Fruit fly (Drosophila melanogaster) whole organism, pupa: Measurements from ENCODE around the gene CG3149.

Source experiments
- CG10348 ChIP-seq: fragments of 200-800 bp; sonication (Bioruptor generic); IDR thresholded peaks from 2 replicates; pipeline ENCODE4 v1.3.6; 2022; ENCODE audit warnings: missing biosample characterization, missing genetic modification characterization
- CG12605 ChIP-seq: fragments of 200-800 bp; sonication (Bioruptor generic); IDR thresholded peaks from 2 replicates; pipeline ENCODE4 v1.3.6; 2022; ENCODE audit warnings: missing biosample characterization, missing genetic modification characterization
- CG13204 ChIP-seq: fragments of 200-800 bp; sonication (Bioruptor generic); optimal IDR thresholded peaks from 2 replicates; lab custom pipeline; 2018; ENCODE audit warnings: missing biosample characterization, mild to moderate bottlenecking, missing genetic modification characterization, moderate library complexity
- CG14655 ChIP-seq: fragments of 200-800 bp; sonication (Bioruptor generic); optimal IDR thresholded peaks from 3 replicates; lab custom pipeline; 2017; ENCODE audit warnings: mild to moderate bottlenecking, missing biosample characterization, missing genetic modification reagents, missing genetic modification characterization
- CG15710 ChIP-seq: fragments of 200-800 bp; sonication (Bioruptor generic); optimal IDR thresholded peaks from 2 replicates; lab custom pipeline; 2018; ENCODE audit warnings: missing biosample characterization, mild to moderate bottlenecking, missing genetic modification characterization, moderate library complexity
- CG17806 ChIP-seq: fragments of 200-800 bp; sonication (Bioruptor generic); optimal IDR thresholded peaks from 2 replicates; lab custom pipeline; 2018; ENCODE audit warnings: missing biosample characterization, mild to moderate bottlenecking, missing genetic modification characterization, moderate library complexity
- CG32121 ChIP-seq: fragments of 200-800 bp; sonication (Bioruptor generic); IDR thresholded peaks from 2 replicates; pipeline ENCODE4 v1.3.6; 2022; ENCODE audit warnings: missing biosample characterization, missing genetic modification characterization
- CG34367 ChIP-seq: fragments of 200-800 bp; sonication (Bioruptor generic); optimal IDR thresholded peaks from 2 replicates; lab custom pipeline; 2018; ENCODE audit warnings: missing biosample characterization, mild to moderate bottlenecking, missing genetic modification characterization
- CG4496 ChIP-seq: fragments of 200-800 bp; sonication (Bioruptor generic); IDR thresholded peaks from 3 replicates; pipeline ENCODE4 v1.3.6; 2022; ENCODE audit warnings: missing biosample characterization, missing genetic modification characterization
- CG8159 ChIP-seq: fragments of 200-800 bp; sonication (Bioruptor generic); optimal IDR thresholded peaks from 3 replicates; lab custom pipeline; 2018; ENCODE audit warnings: missing biosample characterization, mild to moderate bottlenecking, missing genetic modification characterization, moderate library complexity
- CG8301 ChIP-seq: fragments of 200-800 bp; sonication (Bioruptor generic); optimal IDR thresholded peaks from 2 replicates; lab custom pipeline; 2018; ENCODE audit warnings: missing biosample characterization, mild to moderate bottlenecking, missing genetic modification characterization
- CG9948 ChIP-seq: fragments of 200-800 bp; sonication (Bioruptor generic); optimal IDR thresholded peaks from 2 replicates; lab custom pipeline; 2018; ENCODE audit warnings: missing biosample characterization, mild to moderate bottlenecking, missing genetic modification characterization, moderate library complexity
- D1 ChIP-seq: fragments of 200-800 bp; sonication (Bioruptor generic); optimal IDR thresholded peaks from 2 replicates; lab custom pipeline; 2018; ENCODE audit warnings: missing biosample characterization, mild to moderate bottlenecking, missing genetic modification characterization, moderate library complexity
- EcR ChIP-seq: fragments of 200-800 bp; sonication (Bioruptor generic); optimal IDR thresholded peaks from 3 replicates; lab custom pipeline; 2019; ENCODE audit warnings: missing biosample characterization, missing genetic modification characterization, mild to moderate bottlenecking, moderate library complexity, missing genetic modification reagents
- Ets98B ChIP-seq: fragments of 200-800 bp; sonication (Bioruptor generic); IDR thresholded peaks from 2 replicates; pipeline ENCODE4 v1.3.6; 2022; ENCODE audit warnings: missing biosample characterization, missing genetic modification characterization
- Pif1A ChIP-seq: fragments of 200-800 bp; sonication (Bioruptor generic); optimal IDR thresholded peaks from 3 replicates; lab custom pipeline; 2016; ENCODE audit warnings: missing biosample characterization, missing genetic modification characterization
- Pif1B ChIP-seq: fragments of 200-800 bp; sonication (Bioruptor generic); optimal IDR thresholded peaks from 3 replicates; lab custom pipeline; 2016; ENCODE audit warnings: missing biosample characterization, missing genetic modification characterization
- Snoo ChIP-seq: fragments of 200-800 bp; sonication (Bioruptor generic); optimal IDR thresholded peaks from 3 replicates; lab custom pipeline; 2017; ENCODE audit warnings: missing biosample characterization, mild to moderate bottlenecking, missing genetic modification characterization, inconsistent platforms
- fd96Ca ChIP-seq: fragments of 200-800 bp; sonication (Bioruptor generic); IDR thresholded peaks from 3 replicates; pipeline ENCODE4 v1.3.6; 2022; ENCODE audit warnings: missing biosample characterization, missing genetic modification characterization
- gl ChIP-seq: fragments of 200-800 bp; sonication (Bioruptor generic); optimal IDR thresholded peaks from 2 replicates; lab custom pipeline; 2018; ENCODE audit warnings: missing biosample characterization, mild to moderate bottlenecking, missing genetic modification characterization
- rn ChIP-seq: fragments of 200-800 bp; sonication (Bioruptor generic); IDR thresholded peaks from 2 replicates; pipeline ENCODE4 v1.3.6; 2022; ENCODE audit warnings: missing biosample characterization, missing genetic modification characterization

Gene CG3149

DNA sequence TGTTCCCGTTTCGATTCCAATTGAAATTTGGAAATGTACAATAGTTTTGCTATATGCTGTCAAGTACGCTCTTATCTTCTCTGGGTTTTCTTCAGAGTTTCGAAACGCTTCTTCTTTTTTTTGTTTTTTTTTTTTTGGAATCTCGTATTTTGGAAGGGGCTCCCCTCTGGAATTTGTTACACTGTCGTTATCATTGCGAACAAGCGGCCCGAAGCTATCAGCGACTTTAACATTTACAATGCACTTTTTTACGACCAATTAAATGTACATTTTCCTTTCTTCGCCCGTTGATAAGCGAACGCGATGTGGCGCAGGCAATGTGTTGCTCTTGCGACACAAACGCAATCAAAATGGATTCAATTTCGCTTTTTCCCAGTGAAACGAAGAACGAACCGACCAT, 18.1 kb downstream of the CG3149 start:
- TF ChIP-seq CG14655 (GFP tag; lab: Kevin White, UChicago) (no peak), EcR (GFP tag; lab: Kevin White, UChicago) (no peak), CG32121 (GFP tag; lab: Robert Waterston, UW) (no peak), CG15710 (no peak), CG8301 (no peak), CG34367 (no peak), rn (GFP tag; lab: Robert Waterston, UW) (no peak), Snoo (no peak), CG13204 (no peak), D1 (no peak), CG12605 (GFP tag; lab: Robert Waterston, UW) (no peak), CG8159 (tag; lab: Kevin White, UChicago) (no peak), gl (tag; lab: Kevin White, UChicago) (no peak), Ets98B (GFP tag; lab: Robert Waterston, UW) (no peak), CG10348 (GFP tag; lab: Robert Waterston, UW) (no peak), CG17806 (tag; lab: Kevin White, UChicago) (no peak), Pif1A (no peak), CG9948 (tag; lab: Kevin White, UChicago) (no peak), fd96Ca (no peak), CG4496 (no peak)

dm6 chrX:5672243-5673051, 22.6 kb downstream of the CG3149 start, which contains the start of gene RpL35:
TSS of gene RpL35 (plus strand) at chrX:5672401.
- TF ChIP-seq CG8301 (peak; percentile 8), CG15710 (no peak), CG10348 (GFP tag; lab: Robert Waterston, UW) (no peak), Pif1A (no peak), CG34367 (peak; percentile 7), CG17806 (tag; lab: Kevin White, UChicago) (no peak), CG8159 (tag; lab: Kevin White, UChicago) (peak; percentile 24), Snoo (peak; percentile 31), CG9948 (tag; lab: Kevin White, UChicago) (no peak), gl (tag; lab: Kevin White, UChicago) (peak; percentile 31), CG4496 (peak; percentile 51; the same call in 2 of the 3 replicates)

DNA sequence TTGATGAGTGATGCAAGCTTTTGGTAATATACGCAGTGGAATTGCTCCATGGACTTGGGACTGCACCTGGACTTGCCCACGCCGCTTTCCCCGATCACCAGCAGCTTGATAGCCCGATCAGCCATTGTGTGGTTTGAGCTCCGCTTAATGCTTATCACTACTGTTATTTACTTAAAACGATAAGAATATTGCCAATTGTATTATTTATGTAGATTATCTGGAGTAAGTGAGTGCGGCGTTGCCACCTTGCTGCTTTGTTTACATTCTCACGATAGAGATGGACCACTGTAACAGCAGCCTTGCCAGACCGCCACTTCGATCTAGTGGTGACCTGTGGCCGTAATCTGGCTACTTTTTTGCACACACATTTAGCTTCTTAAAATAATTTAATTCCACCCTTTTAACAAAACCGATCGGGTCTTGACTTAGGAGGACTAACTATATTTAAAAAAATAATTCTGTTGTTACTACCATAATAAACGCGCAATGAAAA, 23.4 kb downstream of the CG3149 start, which contains the start of gene Rab18:
TSS of gene Rab18 (minus strand) at position 276 of the 493 bp plus-strand sequence.
- TF ChIP-seq CG14655 (GFP tag; lab: Kevin White, UChicago) (no peak), CG4496 (peak; percentile 61; the same call in 2 of the 3 replicates), gl (tag; lab: Kevin White, UChicago) (peak; percentile 53), fd96Ca (peak; percentile 18; the same call in 1 of the 3 replicates), CG34367 (no peak), CG8159 (tag; lab: Kevin White, UChicago) (no peak), CG32121 (GFP tag; lab: Robert Waterston, UW) (no peak)

DNA sequence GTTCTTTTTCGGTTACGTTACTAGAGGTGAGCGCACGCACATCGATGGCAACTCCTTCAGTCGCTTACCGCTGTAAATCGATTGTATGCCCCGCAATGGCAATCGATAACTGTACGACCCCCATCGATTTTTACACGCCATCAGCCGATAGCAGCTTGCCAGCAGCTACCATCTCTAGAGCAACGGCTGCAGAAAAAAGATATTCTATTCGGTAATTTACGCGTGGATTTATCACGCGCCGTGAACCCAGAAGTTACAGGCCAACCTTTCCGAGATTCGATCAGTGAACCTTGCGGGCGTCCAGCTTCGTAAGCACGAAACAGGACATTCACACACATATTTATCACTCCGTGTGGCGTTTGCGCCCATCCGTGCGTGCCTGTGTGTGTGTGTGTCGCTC, 29.1 kb downstream of the CG3149 start, which contains the start of the genes Sirt4 and CG4119:
TSS of gene Sirt4 (minus strand) at position 39 of the 400 bp plus-strand sequence.
TSS of gene CG4119 (plus strand) at position 151 of the 400 bp plus-strand sequence.
- TF ChIP-seq rn (GFP tag; lab: Robert Waterston, UW) (no peak), CG8301 (no peak), CG12605 (GFP tag; lab: Robert Waterston, UW) (no peak), CG4496 (0 out of 3 replicates have a peak, but pooled peaks have one; percentile 23), CG13204 (no peak), EcR (GFP tag; lab: Kevin White, UChicago) (peak; percentile 25), CG10348 (GFP tag; lab: Robert Waterston, UW) (no peak), CG9948 (tag; lab: Kevin White, UChicago) (no peak)
- TF ChIP-seq, all 21 proteins: peak for 2

DNA sequence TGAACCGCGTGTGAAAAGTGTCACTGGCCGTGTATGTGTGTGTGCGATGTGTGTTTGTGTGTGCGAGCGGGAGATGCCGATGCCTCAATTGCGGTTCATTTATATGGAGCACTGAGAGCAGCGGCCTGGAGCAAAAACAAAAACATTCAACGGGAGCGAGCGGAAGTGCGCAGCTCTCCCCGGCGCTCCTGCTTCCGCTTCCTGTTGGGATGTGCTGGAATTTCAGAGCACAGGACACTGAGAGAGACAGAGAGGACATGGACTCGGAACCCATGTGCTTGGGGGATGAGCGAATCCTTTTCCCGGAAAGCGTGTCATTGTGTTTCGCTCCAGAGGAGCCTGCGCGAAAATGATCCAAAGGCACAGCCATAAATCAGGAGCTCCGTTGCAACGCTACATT, 30.8 kb downstream of the CG3149 start:
- TF ChIP-seq CG13204 (peak; percentile 43), EcR (GFP tag; lab: Kevin White, UChicago) (peak; percentile 15), fd96Ca (no peak)

DNA sequence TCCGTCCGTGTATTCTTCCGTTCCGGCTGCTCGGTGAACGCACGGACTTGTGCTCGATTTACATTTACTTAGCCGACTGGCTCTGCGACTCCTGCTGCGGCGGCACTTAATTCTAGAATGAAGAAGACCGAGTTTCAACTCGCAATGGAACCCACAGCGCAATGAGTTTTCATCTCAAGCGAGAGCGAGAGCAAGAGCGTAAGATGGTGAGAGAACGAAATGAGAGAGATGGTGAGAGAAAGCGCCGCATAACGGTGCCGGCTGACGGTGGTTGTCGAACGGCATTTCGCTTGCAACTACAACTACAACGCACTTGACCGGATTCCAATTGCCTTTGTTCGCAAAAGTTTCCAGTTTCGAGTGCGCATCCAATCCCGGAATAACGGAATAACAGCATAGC, 32.2 kb downstream of the CG3149 start, which contains the start of gene OtopLc:
TSS of gene OtopLc (minus strand) at position 101 of the 400 bp plus-strand sequence.
- TF ChIP-seq CG12605 (GFP tag; lab: Robert Waterston, UW) (no peak), CG15710 (no peak), D1 (no peak), rn (GFP tag; lab: Robert Waterston, UW) (no peak), CG14655 (GFP tag; lab: Kevin White, UChicago) (no peak), fd96Ca (no peak), CG8159 (tag; lab: Kevin White, UChicago) (no peak), Ets98B (GFP tag; lab: Robert Waterston, UW) (no peak), CG34367 (no peak), Pif1B (GFP tag; lab: Kevin White, UChicago) (no peak), Snoo (no peak), CG8301 (no peak), CG32121 (GFP tag; lab: Robert Waterston, UW) (no peak), CG9948 (tag; lab: Kevin White, UChicago) (no peak), gl (tag; lab: Kevin White, UChicago) (no peak), CG17806 (tag; lab: Kevin White, UChicago) (no peak), EcR (GFP tag; lab: Kevin White, UChicago) (no peak), Pif1A (no peak), CG4496 (no peak)
